Worm (Caenorhabditis elegans): ENCODE results near the gene aqp-11.

ce11 chrIII:13717505-13717904 lies 44.4 kb downstream of the aqp-11 start:
- no peak for TF ChIP-seq snpc-4 (GFP tag; optimal IDR thresholded peaks at IDR 0.05)
- TF ChIP-seq snpc-4 (tag; optimal IDR thresholded peaks at IDR 0.05), result no peak
- no peak for TF ChIP-seq ztf-25 (GFP tag; IDR thresholded peaks at IDR 0.05)
